Fruit fly (Drosophila melanogaster) whole organism, pupa: ENCODE measurements around the gene Iru.

ENCODE experiments used
- CG10348 ChIP-seq: fragments of 200-800 bp; sonication (Bioruptor generic); IDR thresholded peaks from 2 replicates; pipeline ENCODE4 v1.3.6; 2022; ENCODE audit warnings: missing biosample characterization, missing genetic modification characterization
- CG12605 ChIP-seq: fragments of 200-800 bp; sonication (Bioruptor generic); IDR thresholded peaks from 2 replicates; pipeline ENCODE4 v1.3.6; 2022; ENCODE audit warnings: missing biosample characterization, missing genetic modification characterization
- CG13204 ChIP-seq: fragments of 200-800 bp; sonication (Bioruptor generic); optimal IDR thresholded peaks from 2 replicates; lab custom pipeline; 2018; ENCODE audit warnings: missing biosample characterization, mild to moderate bottlenecking, missing genetic modification characterization, moderate library complexity
- CG14655 ChIP-seq: fragments of 200-800 bp; sonication (Bioruptor generic); optimal IDR thresholded peaks from 3 replicates; lab custom pipeline; 2017; ENCODE audit warnings: mild to moderate bottlenecking, missing biosample characterization, missing genetic modification reagents, missing genetic modification characterization
- CG15710 ChIP-seq: fragments of 200-800 bp; sonication (Bioruptor generic); optimal IDR thresholded peaks from 2 replicates; lab custom pipeline; 2018; ENCODE audit warnings: missing biosample characterization, mild to moderate bottlenecking, missing genetic modification characterization, moderate library complexity
- CG17806 ChIP-seq: fragments of 200-800 bp; sonication (Bioruptor generic); optimal IDR thresholded peaks from 2 replicates; lab custom pipeline; 2018; ENCODE audit warnings: missing biosample characterization, mild to moderate bottlenecking, missing genetic modification characterization, moderate library complexity
- CG32121 ChIP-seq: fragments of 200-800 bp; sonication (Bioruptor generic); IDR thresholded peaks from 2 replicates; pipeline ENCODE4 v1.3.6; 2022; ENCODE audit warnings: missing biosample characterization, missing genetic modification characterization
- CG34367 ChIP-seq: fragments of 200-800 bp; sonication (Bioruptor generic); optimal IDR thresholded peaks from 2 replicates; lab custom pipeline; 2018; ENCODE audit warnings: missing biosample characterization, mild to moderate bottlenecking, missing genetic modification characterization
- CG4496 ChIP-seq: fragments of 200-800 bp; sonication (Bioruptor generic); IDR thresholded peaks from 3 replicates; pipeline ENCODE4 v1.3.6; 2022; ENCODE audit warnings: missing biosample characterization, missing genetic modification characterization
- CG8159 ChIP-seq: fragments of 200-800 bp; sonication (Bioruptor generic); optimal IDR thresholded peaks from 3 replicates; lab custom pipeline; 2018; ENCODE audit warnings: missing biosample characterization, mild to moderate bottlenecking, missing genetic modification characterization, moderate library complexity
- CG8301 ChIP-seq: fragments of 200-800 bp; sonication (Bioruptor generic); optimal IDR thresholded peaks from 2 replicates; lab custom pipeline; 2018; ENCODE audit warnings: missing biosample characterization, mild to moderate bottlenecking, missing genetic modification characterization
- CG9948 ChIP-seq: fragments of 200-800 bp; sonication (Bioruptor generic); optimal IDR thresholded peaks from 2 replicates; lab custom pipeline; 2018; ENCODE audit warnings: missing biosample characterization, mild to moderate bottlenecking, missing genetic modification characterization, moderate library complexity
- D1 ChIP-seq: fragments of 200-800 bp; sonication (Bioruptor generic); optimal IDR thresholded peaks from 2 replicates; lab custom pipeline; 2018; ENCODE audit warnings: missing biosample characterization, mild to moderate bottlenecking, missing genetic modification characterization, moderate library complexity
- EcR ChIP-seq: fragments of 200-800 bp; sonication (Bioruptor generic); optimal IDR thresholded peaks from 3 replicates; lab custom pipeline; 2019; ENCODE audit warnings: missing biosample characterization, missing genetic modification characterization, mild to moderate bottlenecking, moderate library complexity, missing genetic modification reagents
- Ets98B ChIP-seq: fragments of 200-800 bp; sonication (Bioruptor generic); IDR thresholded peaks from 2 replicates; pipeline ENCODE4 v1.3.6; 2022; ENCODE audit warnings: missing biosample characterization, missing genetic modification characterization
- Pif1A ChIP-seq: fragments of 200-800 bp; sonication (Bioruptor generic); optimal IDR thresholded peaks from 3 replicates; lab custom pipeline; 2016; ENCODE audit warnings: missing biosample characterization, missing genetic modification characterization
- Pif1B ChIP-seq: fragments of 200-800 bp; sonication (Bioruptor generic); optimal IDR thresholded peaks from 3 replicates; lab custom pipeline; 2016; ENCODE audit warnings: missing biosample characterization, missing genetic modification characterization
- Snoo ChIP-seq: fragments of 200-800 bp; sonication (Bioruptor generic); optimal IDR thresholded peaks from 3 replicates; lab custom pipeline; 2017; ENCODE audit warnings: missing biosample characterization, mild to moderate bottlenecking, missing genetic modification characterization, inconsistent platforms
- fd96Ca ChIP-seq: fragments of 200-800 bp; sonication (Bioruptor generic); IDR thresholded peaks from 3 replicates; pipeline ENCODE4 v1.3.6; 2022; ENCODE audit warnings: missing biosample characterization, missing genetic modification characterization
- gl ChIP-seq: fragments of 200-800 bp; sonication (Bioruptor generic); optimal IDR thresholded peaks from 2 replicates; lab custom pipeline; 2018; ENCODE audit warnings: missing biosample characterization, mild to moderate bottlenecking, missing genetic modification characterization
- rn ChIP-seq: fragments of 200-800 bp; sonication (Bioruptor generic); IDR thresholded peaks from 2 replicates; pipeline ENCODE4 v1.3.6; 2022; ENCODE audit warnings: missing biosample characterization, missing genetic modification characterization

The Iru gene

dm6 chr3R:9050519-9051119 is 44.4 kb downstream of the Iru start, which contains the start of gene Nmdmc:
Gene Nmdmc, minus strand, starts transcription at chr3R:9050555.
- TF ChIP-seq CG15710 (tag; lab: Kevin White, UChicago) (no peak), EcR (GFP tag; lab: Kevin White, UChicago) (no peak), CG17806 (tag; lab: Kevin White, UChicago) (no peak), CG9948 (tag; lab: Kevin White, UChicago) (no peak), CG8301 (tag; lab: Kevin White, UChicago) (no peak), rn (GFP tag; lab: Robert Waterston, UW) (no peak), CG4496 (GFP tag; lab: Robert Waterston, UW) (no peak), D1 (no peak), Pif1A (GFP tag; lab: Kevin White, UChicago) (no peak), CG12605 (no peak), fd96Ca (GFP tag; lab: Robert Waterston, UW) (no peak), CG10348 (GFP tag; lab: Robert Waterston, UW) (no peak), Ets98B (GFP tag; lab: Robert Waterston, UW) (no peak), Snoo (tag; lab: Kevin White, UChicago) (no peak), CG14655 (GFP tag; lab: Kevin White, UChicago) (no peak), CG32121 (no peak), CG13204 (GFP tag; lab: Kevin White, UChicago) (no peak), CG8159 (tag; lab: Kevin White, UChicago) (no peak), CG34367 (tag; lab: Kevin White, UChicago) (no peak)

DNA sequence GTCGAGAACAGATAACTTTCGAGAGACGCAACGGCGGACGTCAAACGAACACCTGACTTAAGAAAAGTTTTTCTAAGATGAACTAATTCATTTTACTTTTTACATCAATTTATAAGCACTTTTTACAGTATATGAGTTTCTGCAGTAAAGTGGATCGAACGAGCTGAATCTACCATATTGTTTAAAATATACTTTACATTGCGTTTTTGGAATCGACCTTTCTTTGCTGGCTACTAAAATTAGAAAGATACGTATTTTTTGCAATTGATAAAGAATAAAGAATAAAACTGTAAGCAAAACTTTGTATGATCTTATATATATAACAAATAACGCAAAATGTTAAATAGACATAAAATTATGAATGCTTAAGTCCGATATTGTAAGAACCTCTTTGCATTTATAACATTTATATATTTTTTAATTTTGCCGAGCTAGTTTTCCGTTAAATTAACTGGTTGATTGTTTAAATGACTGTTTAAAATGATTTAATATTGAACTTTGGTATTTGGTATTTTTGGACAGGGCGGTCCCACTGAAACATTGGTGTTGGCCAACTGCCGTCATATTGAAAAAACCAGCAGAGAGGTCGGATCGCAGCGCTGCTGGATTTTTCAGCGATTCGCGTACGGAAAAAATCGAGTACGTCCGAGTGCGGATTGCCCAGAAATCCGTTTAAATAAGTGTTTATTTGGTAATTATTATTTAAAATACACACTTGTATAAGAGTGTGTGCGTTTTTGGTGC is 45.9 kb downstream of the Iru start, which contains the start of gene Kdm2:
Kdm2 (plus strand) TSS at position 559 of the 744 bp plus-strand sequence.
- TF ChIP-seq CG17806 (tag; lab: Kevin White, UChicago) = no peak
- TF ChIP-seq Pif1A (GFP tag; lab: Kevin White, UChicago) = peak; percentile 47
- TF ChIP-seq Snoo (tag; lab: Kevin White, UChicago) = no peak
- TF ChIP-seq Pif1B (GFP tag; lab: Kevin White, UChicago) = peak; percentile 32
- TF ChIP-seq D1 = peak; percentile 5

- TF ChIP-seq CG17806 (tag; lab: Kevin White, UChicago) (peak; percentile 41), CG8301 (tag; lab: Kevin White, UChicago) (peak; percentile 44), fd96Ca (GFP tag; lab: Robert Waterston, UW) (no peak), Snoo (tag; lab: Kevin White, UChicago) (peak; percentile 57), Pif1B (GFP tag; lab: Kevin White, UChicago) (peak; percentile 57), CG14655 (GFP tag; lab: Kevin White, UChicago) (peak; percentile 53), EcR (GFP tag; lab: Kevin White, UChicago) (peak; percentile 44), CG10348 (GFP tag; lab: Robert Waterston, UW) (no peak), Pif1A (GFP tag; lab: Kevin White, UChicago) (peak; percentile 56), CG8159 (tag; lab: Kevin White, UChicago) (peak; percentile 60), gl (peak; percentile 74), CG15710 (tag; lab: Kevin White, UChicago) (peak; percentile 36), CG9948 (tag; lab: Kevin White, UChicago) (no peak), CG13204 (GFP tag; lab: Kevin White, UChicago) (peak; percentile 95)
- TF ChIP-seq, all 21 proteins: peak for 11
These were observed 46.8 kb downstream of the Iru start for dm6 chr3R:9053021-9053420.

- TF ChIP-seq EcR (GFP tag; lab: Kevin White, UChicago) = no peak
- TF ChIP-seq CG15710 (tag; lab: Kevin White, UChicago) = peak; percentile 64
- peak; percentile 57 for TF ChIP-seq CG8301 (tag; lab: Kevin White, UChicago)
- TF ChIP-seq CG12605 = no peak
- peak; percentile 40 for TF ChIP-seq CG9948 (tag; lab: Kevin White, UChicago)
- no peak for TF ChIP-seq CG10348 (GFP tag; lab: Robert Waterston, UW)
- TF ChIP-seq CG17806 (tag; lab: Kevin White, UChicago) = peak; percentile 16
- TF ChIP-seq CG32121 = no peak
- TF ChIP-seq CG8159 (tag; lab: Kevin White, UChicago) = peak; percentile 71
- no peak for TF ChIP-seq D1
- no peak for TF ChIP-seq CG13204 (GFP tag; lab: Kevin White, UChicago)
- TF ChIP-seq CG4496 (GFP tag; lab: Robert Waterston, UW) = no peak
- TF ChIP-seq Ets98B (GFP tag; lab: Robert Waterston, UW) = no peak
- TF ChIP-seq gl = no peak
- TF ChIP-seq Pif1A (GFP tag; lab: Kevin White, UChicago) = peak; percentile 53
- TF ChIP-seq CG34367 (tag; lab: Kevin White, UChicago) = peak; percentile 27
- TF ChIP-seq CG14655 (GFP tag; lab: Kevin White, UChicago) = peak; percentile 69
- peak; percentile 22 for TF ChIP-seq Pif1B (GFP tag; lab: Kevin White, UChicago)
- TF ChIP-seq fd96Ca (GFP tag; lab: Robert Waterston, UW) = no peak
- TF ChIP-seq rn (GFP tag; lab: Robert Waterston, UW) = no peak
- peak; percentile 10 for TF ChIP-seq Snoo (tag; lab: Kevin White, UChicago)
These were observed 47.7 kb downstream of the Iru start for dm6 chr3R:9053850-9054441.
